Fruit fly (Drosophila melanogaster) whole organism, embryonic: Measurements from ENCODE around the gene CG16758.
A peak's percentile ranks its signal among the peaks of the same experiment; 100 is the strongest.

Source experiments
- Ada2b ChIP-seq: fragments of 200-800 bp; sonication (Bioruptor generic); IDR thresholded peaks from 2 replicates; pipeline ENCODE4 v1.3.6; 2022; ENCODE audit warnings: missing biosample characterization, missing genetic modification characterization
- Aef1 ChIP-seq: fragments of 200-800 bp; sonication (Bioruptor generic); IDR thresholded peaks from 3 replicates; pipeline ENCODE4 v1.3.6; 2022; ENCODE audit warnings: missing biosample characterization, missing genetic modification characterization
- BtbVII ChIP-seq: fragments of 200-800 bp; sonication (Bioruptor generic); optimal IDR thresholded peaks from 3 replicates; lab custom pipeline; 2017; ENCODE audit warnings: missing biosample characterization, mild to moderate bottlenecking, missing genetic modification characterization
- C15 ChIP-seq: fragments of 200-800 bp; sonication (Bioruptor generic); IDR thresholded peaks from 3 replicates; pipeline ENCODE4 v1.3.6; 2022; ENCODE audit warnings: missing biosample characterization, missing genetic modification characterization
- CG1024 ChIP-seq: fragments of 200-800 bp; sonication (Bioruptor generic); IDR thresholded peaks from 2 replicates; pipeline ENCODE4 v1.3.6; 2022; ENCODE audit warnings: missing biosample characterization, missing genetic modification characterization
- CG10267 ChIP-seq: fragments of 200-800 bp; sonication (Bioruptor generic); optimal IDR thresholded peaks from 2 replicates; lab custom pipeline; 2018; ENCODE audit warnings: missing biosample characterization, mild to moderate bottlenecking, missing genetic modification characterization, moderate library complexity
- CG10274 ChIP-seq: fragments of 200-800 bp; sonication (Bioruptor generic); optimal IDR thresholded peaks from 3 replicates; lab custom pipeline; 2017; ENCODE audit warnings: missing biosample characterization, mild to moderate bottlenecking, missing genetic modification characterization
- CG10431 ChIP-seq: fragments of 200-800 bp; sonication (Bioruptor generic); optimal IDR thresholded peaks from 3 replicates; lab custom pipeline; 2018; ENCODE audit warnings: missing biosample characterization, mild to moderate bottlenecking, missing genetic modification characterization
- CG11560 ChIP-seq: fragments of 200-800 bp; sonication (Bioruptor generic); IDR thresholded peaks from 3 replicates; pipeline ENCODE4 v1.3.6; 2022; ENCODE audit warnings: missing biosample characterization, missing genetic modification characterization
- CG12104 ChIP-seq: fragments of 200-800 bp; sonication (Bioruptor generic); optimal IDR thresholded peaks from 3 replicates; lab custom pipeline; 2016; ENCODE audit warnings: missing biosample characterization, missing genetic modification characterization
- CG12155 ChIP-seq: fragments of 200-800 bp; sonication (Bioruptor generic); optimal IDR thresholded peaks from 3 replicates; lab custom pipeline; 2016; ENCODE audit warnings: missing biosample characterization, missing genetic modification characterization
- CG13894 ChIP-seq: fragments of 200-800 bp; sonication (Bioruptor generic); optimal IDR thresholded peaks from 3 replicates; lab custom pipeline; 2018; ENCODE audit warnings: missing biosample characterization, mild to moderate bottlenecking, missing genetic modification characterization, moderate library complexity
- CG14965 ChIP-seq: fragments of 200-800 bp; sonication (Bioruptor generic); optimal IDR thresholded peaks from 2 replicates; lab custom pipeline; 2016; ENCODE audit warnings: missing biosample characterization, missing genetic modification characterization, borderline replicate concordance
- CG15601 ChIP-seq: fragments of 200-800 bp; sonication (Bioruptor generic); optimal IDR thresholded peaks from 3 replicates; lab custom pipeline; 2019; ENCODE audit warnings: missing biosample characterization, mild to moderate bottlenecking, missing genetic modification characterization, moderate library complexity
- CG2116 ChIP-seq: fragments of 200-800 bp; sonication (Bioruptor generic); optimal IDR thresholded peaks from 3 replicates; lab custom pipeline; 2018; ENCODE audit warnings: missing biosample characterization, mild to moderate bottlenecking, missing genetic modification characterization
- CG2678 ChIP-seq: fragments of 200-800 bp; sonication (Bioruptor generic); optimal IDR thresholded peaks from 3 replicates; lab custom pipeline; 2019; ENCODE audit warnings: missing biosample characterization, mild to moderate bottlenecking, missing genetic modification characterization, moderate library complexity
- CG4328 ChIP-seq: fragments of 200-800 bp; sonication (Bioruptor generic); optimal IDR thresholded peaks from 3 replicates; lab custom pipeline; 2017; ENCODE audit warnings: missing biosample characterization, missing genetic modification reagents, missing genetic modification characterization
- CG4404 ChIP-seq: fragments of 200-800 bp; sonication (Bioruptor generic); IDR thresholded peaks from 2 replicates; pipeline ENCODE4 v1.3.6; 2022; ENCODE audit warnings: missing biosample characterization, missing genetic modification characterization
- CG6791 ChIP-seq: fragments of 200-800 bp; sonication (Bioruptor generic); IDR thresholded peaks from 3 replicates; pipeline ENCODE4 v1.3.6; 2022; ENCODE audit warnings: missing biosample characterization, missing genetic modification characterization; ENCODE audit not compliant: partially characterized antibody
- CG6813 ChIP-seq: fragments of 200-800 bp; sonication (Bioruptor generic); optimal IDR thresholded peaks from 2 replicates; lab custom pipeline; 2017; ENCODE audit warnings: missing biosample characterization, missing genetic modification characterization, mild to moderate bottlenecking, moderate library complexity, missing genetic modification reagents
- CG8290 ChIP-seq, 3 experiments: fragments of 200-800 bp; sonication (Bioruptor generic); optimal IDR thresholded peaks; 2 replicates each; lab custom pipeline; 2016 to 2019; ENCODE audit warnings: missing biosample characterization in 3 of 3, missing genetic modification characterization in 3 of 3, mild to moderate bottlenecking in 2 of 3, moderate library complexity in 1 of 3
- CG8944 ChIP-seq: fragments of 200-800 bp; sonication (Bioruptor generic); optimal IDR thresholded peaks from 3 replicates; lab custom pipeline; 2016; ENCODE audit warnings: missing biosample characterization, missing genetic modification characterization
- CG9727 ChIP-seq: fragments of 200-800 bp; sonication (Bioruptor generic); optimal IDR thresholded peaks from 3 replicates; lab custom pipeline; 2017; ENCODE audit warnings: missing biosample characterization, mild to moderate bottlenecking, missing genetic modification characterization
- CG9817 ChIP-seq: fragments of 200-800 bp; sonication (Bioruptor generic); optimal IDR thresholded peaks from 2 replicates; lab custom pipeline; 2018; ENCODE audit warnings: missing biosample characterization, mild to moderate bottlenecking, missing genetic modification characterization, moderate library complexity
- CTCF ChIP-seq: fragments of 200-800 bp; sonication (Bioruptor generic); optimal IDR thresholded peaks from 2 replicates; lab custom pipeline; 2017; ENCODE audit warnings: missing biosample characterization, mild to moderate bottlenecking, missing genetic modification characterization, moderate library complexity
- D ChIP-seq, 2 experiments: fragments of 200-800 bp in 1 of 2; fragments of >200 bp in 1 of 2; sonication (Bioruptor generic) in 1 of 2; optimal IDR thresholded peaks; 2 replicates in 1 of 2; 3 replicates in 1 of 2; lab custom pipeline; 2017; ENCODE audit warnings: mild to moderate bottlenecking in 1 of 2, missing biosample characterization in 1 of 2, missing genetic modification characterization in 1 of 2, missing genetic modification reagents in 1 of 2
- Doc3 ChIP-seq: fragments of 200-800 bp; sonication (Bioruptor generic); IDR thresholded peaks from 3 replicates; pipeline ENCODE4 v1.3.6; 2022; ENCODE audit warnings: missing biosample characterization, missing genetic modification characterization; ENCODE audit not compliant: partially characterized antibody
- GATAe ChIP-seq: fragments of 200-800 bp; sonication (Bioruptor generic); conservative IDR thresholded peaks from 2 replicates; pipeline ENCODE4 v1.3.6; 2022; ENCODE audit warnings: missing biosample characterization, missing genetic modification characterization
- HLH4C ChIP-seq: fragments of 200-800 bp; sonication (Bioruptor generic); IDR thresholded peaks from 3 replicates; pipeline ENCODE4 v1.3.6; 2022; ENCODE audit warnings: missing biosample characterization, missing genetic modification characterization; ENCODE audit not compliant: partially characterized antibody
- Hand ChIP-seq: fragments of 200-800 bp; sonication (Bioruptor generic); optimal IDR thresholded peaks from 2 replicates; lab custom pipeline; 2017; ENCODE audit warnings: mild to moderate bottlenecking, missing biosample characterization, missing genetic modification reagents, missing genetic modification characterization
- Mrtf ChIP-seq: fragments of 200-800 bp; sonication (Bioruptor generic); IDR thresholded peaks from 3 replicates; pipeline ENCODE4 v1.3.6; 2022; ENCODE audit warnings: missing biosample characterization, missing genetic modification characterization
- NC2β ChIP-seq: fragments of 200-800 bp; sonication (Bioruptor generic); optimal IDR thresholded peaks from 2 replicates; lab custom pipeline; 2016; ENCODE audit warnings: missing biosample characterization, missing genetic modification characterization
- NfI ChIP-seq: fragments of 200-800 bp; sonication (Bioruptor generic); optimal IDR thresholded peaks from 3 replicates; lab custom pipeline; 2018; ENCODE audit warnings: missing biosample characterization, mild to moderate bottlenecking, missing genetic modification characterization, moderate library complexity
- Sox102F ChIP-seq: fragments of 200-800 bp; sonication (Bioruptor generic); optimal IDR thresholded peaks from 2 replicates; lab custom pipeline; 2018; ENCODE audit warnings: missing biosample characterization, mild to moderate bottlenecking, missing genetic modification characterization, moderate library complexity
- Tbp ChIP-seq: fragments of >200 bp; optimal IDR thresholded peaks from 2 replicates; lab custom pipeline; 2018; ENCODE audit warnings: missing biosample characterization, missing genetic modification characterization
- Vsx1 ChIP-seq: fragments of 200-800 bp; sonication (Bioruptor generic); optimal IDR thresholded peaks from 2 replicates; lab custom pipeline; 2017; ENCODE audit warnings: missing biosample characterization, mild to moderate bottlenecking, missing genetic modification characterization, missing genetic modification reagents
- Xrp1 ChIP-seq: fragments of 200-800 bp; sonication (Bioruptor generic); IDR thresholded peaks from 2 replicates; pipeline ENCODE4 v1.3.6; 2022; ENCODE audit warnings: missing biosample characterization, missing genetic modification characterization
- caup ChIP-seq: fragments of 200-800 bp; sonication (Bioruptor generic); optimal IDR thresholded peaks from 3 replicates; lab custom pipeline; 2017; ENCODE audit warnings: missing biosample characterization, mild to moderate bottlenecking, missing genetic modification characterization, moderate library complexity; ENCODE audit not compliant: severe bottlenecking
- ci ChIP-seq: fragments of 200-800 bp; sonication (Bioruptor generic); IDR thresholded peaks from 3 replicates; pipeline ENCODE4 v1.3.6; 2022; ENCODE audit warnings: missing biosample characterization, missing genetic modification characterization
- disco-r ChIP-seq: fragments of 200-800 bp; sonication (Bioruptor generic); optimal IDR thresholded peaks from 2 replicates; lab custom pipeline; 2016; ENCODE audit warnings: missing biosample characterization, missing genetic modification characterization
- fu2 ChIP-seq: fragments of 200-800 bp; sonication (Bioruptor generic); optimal IDR thresholded peaks from 2 replicates; lab custom pipeline; 2016; ENCODE audit warnings: missing biosample characterization, missing genetic modification characterization
- ind ChIP-seq: fragments of 200-800 bp; sonication (Bioruptor generic); optimal IDR thresholded peaks from 3 replicates; lab custom pipeline; 2016; ENCODE audit warnings: missing biosample characterization, missing genetic modification characterization
- inv ChIP-seq: fragments of 200-800 bp; sonication (Bioruptor generic); IDR thresholded peaks from 2 replicates; pipeline ENCODE4 v1.3.6; 2022; ENCODE audit warnings: missing biosample characterization, missing genetic modification characterization; ENCODE audit not compliant: partially characterized antibody
- peb ChIP-seq: fragments of 200-800 bp; sonication (Bioruptor generic); IDR thresholded peaks from 2 replicates; pipeline ENCODE4 v1.3.6; 2022; ENCODE audit warnings: missing biosample characterization, missing genetic modification characterization
- prd ChIP-seq, 3 experiments: fragments of >200 bp in 2 of 3; fragments of 200-800 bp in 1 of 3; sonication (Bioruptor generic) in 1 of 3; optimal IDR thresholded peaks in 2 of 3; IDR thresholded peaks in 1 of 3; 2 replicates in 2 of 3; 3 replicates in 1 of 3; pipeline versions ENCODE4 v1.3.6 to Lab custom; 2017 to 2022; ENCODE audit warnings: missing biosample characterization in 1 of 3, missing genetic modification characterization in 1 of 3
- sens-2 ChIP-seq: fragments of 200-800 bp; sonication (Bioruptor generic); IDR thresholded peaks from 2 replicates; pipeline ENCODE4 v1.3.6; 2022; ENCODE audit warnings: missing biosample characterization, missing genetic modification characterization
- trem ChIP-seq: fragments of 200-800 bp; optimal IDR thresholded peaks from 3 replicates; lab custom pipeline; 2019; ENCODE audit warnings: missing biosample characterization, mild to moderate bottlenecking, missing genetic modification characterization, moderate library complexity
- unpg ChIP-seq: fragments of 200-800 bp; sonication (Bioruptor generic); optimal IDR thresholded peaks from 3 replicates; lab custom pipeline; 2018; ENCODE audit warnings: missing biosample characterization, mild to moderate bottlenecking, missing genetic modification characterization, moderate library complexity
- usp ChIP-seq: fragments of >200 bp; optimal IDR thresholded peaks from 2 replicates; lab custom pipeline; 2017; ENCODE audit warnings: missing biosample characterization, missing genetic modification characterization
- z ChIP-seq: fragments of 200-800 bp; sonication (Bioruptor generic); IDR thresholded peaks from 3 replicates; pipeline ENCODE4 v1.3.6; 2022; ENCODE audit warnings: missing biosample characterization, missing genetic modification characterization

CG16758 gene

DNA sequence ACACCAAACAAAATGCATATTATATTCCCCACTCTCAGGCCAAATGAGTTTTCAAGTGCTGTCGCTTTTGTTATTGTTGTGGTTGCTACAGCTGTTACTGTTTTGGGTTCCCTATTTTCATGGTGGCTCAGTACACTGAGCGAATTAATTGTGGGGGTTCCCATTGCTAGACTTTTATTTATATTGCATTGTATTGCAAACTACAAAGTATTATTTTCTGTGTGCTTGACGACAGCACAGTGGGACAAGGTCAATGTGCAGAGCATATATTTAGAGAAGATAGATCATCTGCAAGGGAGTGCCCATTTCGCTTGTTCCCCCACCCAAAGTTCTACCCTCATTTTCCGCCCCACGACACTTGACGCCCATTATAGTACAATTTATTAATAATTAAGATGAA, 16.9 kb downstream of the CG16758 start (continued):
- TF ChIP-seq CG4404 (GFP tag; lab: Robert Waterston, UW) (no peak), CG8944 (GFP tag; lab: Kevin White, UChicago) (no peak), peb (GFP tag; lab: Robert Waterston, UW) (no peak), CG4328 (no peak), CG9727 (GFP tag; lab: Kevin White, UChicago) (no peak), CG1024 (GFP tag; lab: Robert Waterston, UW) (peak; percentile 14; the same call in 1 of the 2 replicates), CG12104 (no peak), CG12155 (GFP tag; lab: Kevin White, UChicago) (no peak), CG8290 (GFP tag; optimal IDR thresholded peaks at IDR 0.05; lab: Kevin White, UChicago) (no peak), CG8290 (tag; optimal IDR thresholded peaks at IDR 0.05; lab: Kevin White, UChicago) (no peak), CG6813 (no peak), unpg (GFP tag; lab: Kevin White, UChicago) (peak; percentile 3), Sox102F (GFP tag; lab: Kevin White, UChicago) (peak; percentile 12), Vsx1 (no peak), BtbVII (no peak), CG10267 (tag; lab: Kevin White, UChicago) (no peak), trem (no peak), NC2β (GFP tag; lab: Kevin White, UChicago) (no peak), usp (GFP tag; lab: Kevin White, UChicago) (no peak), ind (GFP tag; lab: Kevin White, UChicago) (peak; percentile 17), Hand (GFP tag; lab: Kevin White, UChicago) (no peak), z (GFP tag; lab: Robert Waterston, UW) (no peak), CG13894 (tag; lab: Kevin White, UChicago) (no peak), ci (GFP tag; lab: Robert Waterston, UW) (peak; percentile 41; the same call in 1 of the 3 replicates), CG9817 (tag; lab: Kevin White, UChicago) (no peak), C15 (GFP tag; lab: Robert Waterston, UW) (no peak), Xrp1 (GFP tag; lab: Robert Waterston, UW) (peak; percentile 42; the same call in 1 of the 2 replicates), fu2 (no peak), CG2116 (GFP tag; lab: Kevin White, UChicago) (no peak), Mrtf (GFP tag; lab: Robert Waterston, UW) (no peak), CTCF (GFP tag; lab: Kevin White, UChicago) (no peak), inv (no peak), caup (no peak), CG15601 (tag; lab: Kevin White, UChicago) (no peak), CG6791 (GFP tag; lab: Robert Waterston, UW) (no peak), D (optimal IDR thresholded peaks at IDR 0.05; lab: Kevin White, UChicago) (no peak), D (GFP tag; optimal IDR thresholded peaks at IDR 0.05; lab: Kevin White, UChicago) (peak; percentile 12), Aef1 (GFP tag; lab: Robert Waterston, UW) (no peak), prd (optimal IDR thresholded peaks at IDR 0.05; lab: Kevin White, UChicago) (no peak), prd (GFP tag; IDR thresholded peaks at IDR 0.05; lab: Robert Waterston, UW) (no peak), CG10431 (GFP tag; lab: Kevin White, UChicago) (no peak), CG2678 (no peak), GATAe (GFP tag; lab: Robert Waterston, UW) (no peak), CG14965 (GFP tag; lab: Kevin White, UChicago) (no peak), CG10274 (GFP tag; lab: Kevin White, UChicago) (no peak), CG11560 (tag; lab: Robert Waterston, UW) (no peak), Ada2b (peak; percentile 32; the same call in 1 of the 2 replicates), Tbp (no peak), disco-r (GFP tag; lab: Kevin White, UChicago) (no peak), HLH4C (no peak), sens-2 (GFP tag; lab: Robert Waterston, UW) (no peak), Doc3 (GFP tag; lab: Robert Waterston, UW) (no peak), NfI (GFP tag; lab: Kevin White, UChicago) (no peak)
